Worm (Caenorhabditis elegans) whole organism, L4 larva: Measurements from ENCODE around the gene ZK673.5.

Experiments used
- D1046.2 ChIP-seq: fragments of 200-800 bp; sonication (Bioruptor generic); IDR thresholded peaks from 2 replicates; pipeline ENCODE4 v1.3.6; 2022; ENCODE audit warnings: missing genetic modification characterization, missing compliant biosample characterization
- F49E8.2 ChIP-seq: sonication (generic microtip); optimal IDR thresholded peaks from 2 replicates; lab custom pipeline; 2016; ENCODE audit warnings: missing compliant biosample characterization, mild to moderate bottlenecking, missing genetic modification characterization, borderline replicate concordance
- T20F7.1 ChIP-seq: fragments of 200-800 bp; sonication (Bioruptor generic); optimal IDR thresholded peaks from 2 replicates; lab custom pipeline; 2018; ENCODE audit warnings: mild to moderate bottlenecking, missing genetic modification characterization, missing compliant biosample characterization
- Y105C5A.15 ChIP-seq: fragments of 200-800 bp; sonication (Bioruptor generic); IDR thresholded peaks from 2 replicates; pipeline ENCODE4 v1.3.6; 2022; ENCODE audit warnings: missing genetic modification characterization, missing compliant biosample characterization
- Y5F2A.4 ChIP-seq: fragments of 200-800 bp; sonication (Bioruptor generic); optimal IDR thresholded peaks from 2 replicates; lab custom pipeline; 2018; ENCODE audit warnings: mild to moderate bottlenecking, missing genetic modification characterization, missing compliant biosample characterization
- Y75B8A.6 ChIP-seq: fragments of 200-800 bp; sonication (Bioruptor generic); IDR thresholded peaks from 2 replicates; pipeline ENCODE4 v1.3.6; 2022; ENCODE audit warnings: missing genetic modification reagents, missing genetic modification characterization, missing compliant biosample characterization
- ZK337.2 ChIP-seq: fragments of 200-800 bp; sonication (Bioruptor generic); IDR thresholded peaks from 2 replicates; pipeline ENCODE4 v1.3.6; 2022; ENCODE audit warnings: missing genetic modification reagents, missing genetic modification characterization, missing compliant biosample characterization
- aha-1 ChIP-seq: fragments of 150-350 bp; peaks from one replicate; lab custom pipeline; 2014; ENCODE audit warnings: missing biosample characterization, missing genetic modification characterization
- ama-1 ChIP-seq: fragments of 150-350 bp; optimal IDR thresholded peaks from 2 replicates; lab custom pipeline; 2014; ENCODE audit warnings: inconsistent platforms, mixed read lengths
- attf-4 ChIP-seq: sonication (generic microtip); optimal IDR thresholded peaks from 3 replicates; lab custom pipeline; 2017; ENCODE audit warnings: missing biosample characterization, missing genetic modification characterization
- ceh-20 ChIP-seq: fragments of 200-800 bp; sonication (Bioruptor generic); IDR thresholded peaks from 2 replicates; pipeline ENCODE4 v1.3.6; 2022; ENCODE audit warnings: missing genetic modification reagents, missing genetic modification characterization, missing compliant biosample characterization
- ceh-44 ChIP-seq: fragments of 200-800 bp; sonication (Bioruptor generic); IDR thresholded peaks from 2 replicates; pipeline ENCODE4 v1.3.6; 2022; ENCODE audit warnings: missing genetic modification reagents, missing genetic modification characterization, missing compliant biosample characterization
- ceh-62 ChIP-seq: sonication (generic microtip); optimal IDR thresholded peaks from 2 replicates; lab custom pipeline; 2017; ENCODE audit warnings: missing biosample characterization, missing genetic modification characterization
- ces-1 ChIP-seq: fragments of 150-350 bp; sonication (generic microtip); optimal IDR thresholded peaks from 4 replicates; lab custom pipeline; 2014; ENCODE audit warnings: missing biosample characterization, missing genetic modification reagents, missing genetic modification characterization
- daf-16 ChIP-seq, 3 experiments: sonication (generic microtip); optimal IDR thresholded peaks; 2 replicates each; lab custom pipeline; 2016 to 2017; ENCODE audit warnings: missing genetic modification characterization in 3 of 3, missing genetic modification reagents in 3 of 3, mild to moderate bottlenecking in 2 of 3, missing compliant biosample characterization in 2 of 3, missing biosample characterization in 1 of 3, moderate library complexity in 1 of 3
- daf-19 ChIP-seq: fragments of 200-800 bp; sonication (Bioruptor generic); conservative IDR thresholded peaks from 2 replicates; pipeline ENCODE4 v1.3.6; 2022; ENCODE audit warnings: missing genetic modification characterization, missing compliant biosample characterization
- dmd-9 ChIP-seq: fragments of 200-800 bp; sonication (Bioruptor generic); IDR thresholded peaks from 2 replicates; pipeline ENCODE4 v1.3.6; 2022; ENCODE audit warnings: missing genetic modification reagents, missing genetic modification characterization, missing compliant biosample characterization
- dve-1 ChIP-seq: sonication (generic microtip); optimal IDR thresholded peaks from 2 replicates; lab custom pipeline; 2017; ENCODE audit warnings: antibody characterized with exemption, mild to moderate bottlenecking, missing genetic modification characterization, missing compliant biosample characterization; ENCODE audit not compliant: insufficient read depth
- fos-1 ChIP-seq: fragments of 150-350 bp; optimal IDR thresholded peaks from 2 replicates; lab custom pipeline; 2014; ENCODE audit warnings: missing biosample characterization, missing genetic modification characterization
- gei-8 ChIP-seq: fragments of 200-800 bp; sonication (Bioruptor generic); optimal IDR thresholded peaks from 2 replicates; lab custom pipeline; 2018; ENCODE audit warnings: mild to moderate bottlenecking, missing genetic modification characterization, missing compliant biosample characterization
- hif-1 ChIP-seq, 2 experiments: sonication (generic microtip); optimal IDR thresholded peaks; 2 replicates each; lab custom pipeline; 2016 to 2017; ENCODE audit warnings: missing compliant biosample characterization in 2 of 2, missing genetic modification characterization in 2 of 2, missing genetic modification reagents in 2 of 2, missing genotype in 2 of 2, mild to moderate bottlenecking in 1 of 2
- hmg-1.1 ChIP-seq: fragments of 200-800 bp; sonication (Bioruptor generic); IDR thresholded peaks from 2 replicates; pipeline ENCODE4 v1.3.6; 2022; ENCODE audit warnings: missing genetic modification reagents, missing genetic modification characterization, missing compliant biosample characterization
- lim-7 ChIP-seq: fragments of 200-800 bp; sonication (Bioruptor generic); IDR thresholded peaks from 2 replicates; pipeline ENCODE4 v1.3.6; 2022; ENCODE audit warnings: missing genetic modification characterization, missing compliant biosample characterization
- lin-39 ChIP-seq: fragments of 150-350 bp; optimal IDR thresholded peaks from 2 replicates; lab custom pipeline; 2014; ENCODE audit warnings: missing biosample characterization, missing genetic modification reagents, missing genetic modification characterization
- mdl-1 ChIP-seq, 2 experiments: fragments of 150-350 bp in 1 of 2; sonication (generic microtip) in 1 of 2; optimal IDR thresholded peaks; 2 replicates each; lab custom pipeline; 2014 to 2017; ENCODE audit warnings: missing biosample characterization in 2 of 2, missing genetic modification characterization in 2 of 2
- mdt-29 ChIP-seq: fragments of 200-800 bp; sonication (Bioruptor generic); IDR thresholded peaks from 2 replicates; pipeline ENCODE4 v1.3.6; 2022; ENCODE audit warnings: missing genetic modification reagents, missing genetic modification characterization, missing compliant biosample characterization
- mep-1 ChIP-seq: fragments of 150-350 bp; sonication (generic microtip); optimal IDR thresholded peaks from 3 replicates; lab custom pipeline; 2014; ENCODE audit warnings: missing biosample characterization, missing genetic modification characterization
- mes-2 ChIP-seq: sonication (generic microtip); optimal IDR thresholded peaks from 2 replicates; lab custom pipeline; 2016; ENCODE audit warnings: missing genotype, mild to moderate bottlenecking, missing genetic modification characterization, missing compliant biosample characterization; ENCODE audit not compliant: poor library complexity, severe bottlenecking
- nhr-102 ChIP-seq: sonication (generic microtip); optimal IDR thresholded peaks from 2 replicates; lab custom pipeline; 2016; ENCODE audit warnings: mild to moderate bottlenecking, missing genetic modification characterization, moderate library complexity, missing compliant biosample characterization
- nhr-11 ChIP-seq: fragments of 150-350 bp; optimal IDR thresholded peaks from 2 replicates; lab custom pipeline; 2014; ENCODE audit warnings: missing biosample characterization, missing genetic modification characterization
- nhr-25 ChIP-seq: sonication (generic microtip); optimal IDR thresholded peaks from 2 replicates; lab custom pipeline; 2017; ENCODE audit warnings: missing genetic modification characterization, mild to moderate bottlenecking, missing compliant biosample characterization, antibody characterized with exemption, moderate library complexity, borderline replicate concordance; ENCODE audit not compliant: insufficient read depth
- nhr-28 ChIP-seq: fragments of 150-350 bp; optimal IDR thresholded peaks from 2 replicates; lab custom pipeline; 2014; ENCODE audit warnings: missing biosample characterization, missing genetic modification characterization
- nhr-6 ChIP-seq: fragments of 150-350 bp; optimal IDR thresholded peaks from 2 replicates; lab custom pipeline; 2014; ENCODE audit warnings: missing biosample characterization, missing genetic modification characterization
- nhr-76 ChIP-seq: fragments of 150-350 bp; optimal IDR thresholded peaks from 2 replicates; lab custom pipeline; 2014; ENCODE audit warnings: missing biosample characterization, missing genetic modification characterization
- php-3 ChIP-seq: fragments of 200-800 bp; sonication (Bioruptor generic); IDR thresholded peaks from 2 replicates; pipeline ENCODE4 v1.3.6; 2022; ENCODE audit warnings: missing genetic modification reagents, missing genetic modification characterization, missing compliant biosample characterization
- pqm-1 ChIP-seq: sonication (generic microtip); optimal IDR thresholded peaks from 2 replicates; lab custom pipeline; 2017; ENCODE audit warnings: missing biosample characterization, missing genetic modification characterization
- sdz-12 ChIP-seq: fragments of 200-800 bp; sonication (Bioruptor generic); optimal IDR thresholded peaks from 2 replicates; lab custom pipeline; 2018; ENCODE audit warnings: mild to moderate bottlenecking, missing genetic modification characterization, missing compliant biosample characterization
- snpc-1.2 ChIP-seq: fragments of 200-800 bp; sonication (Bioruptor generic); IDR thresholded peaks from 2 replicates; pipeline ENCODE4 v1.3.6; 2022; ENCODE audit warnings: missing genetic modification reagents, missing genetic modification characterization, missing compliant biosample characterization
- tra-1 ChIP-seq: fragments of 200-800 bp; sonication (Bioruptor generic); IDR thresholded peaks from 2 replicates; pipeline ENCODE4 v1.3.6; 2022; ENCODE audit warnings: missing genetic modification reagents, missing genetic modification characterization, missing compliant biosample characterization
- unc-39 ChIP-seq: sonication (generic microtip); optimal IDR thresholded peaks from 2 replicates; lab custom pipeline; 2017; ENCODE audit warnings: missing biosample characterization, missing genetic modification characterization
- unc-62 ChIP-seq, 3 experiments: fragments of 150-350 bp in 1 of 3; sonication (generic microtip); optimal IDR thresholded peaks in 2 of 3; peaks in 1 of 3; 1 replicate in 1 of 3; 2 replicates in 2 of 3; lab custom pipeline; 2014 to 2017; ENCODE audit warnings: missing biosample characterization in 3 of 3, missing genetic modification characterization in 3 of 3, missing genetic modification reagents in 3 of 3, missing genotype in 1 of 3
- zfp-2 ChIP-seq: sonication (generic microtip); optimal IDR thresholded peaks from 2 replicates; lab custom pipeline; 2016; ENCODE audit warnings: mild to moderate bottlenecking, missing genetic modification characterization, missing compliant biosample characterization
- zfp-3 ChIP-seq: fragments of 200-800 bp; sonication (Bioruptor generic); conservative IDR thresholded peaks from 2 replicates; pipeline ENCODE4 v1.3.6; 2022; ENCODE audit warnings: missing genetic modification reagents, missing genetic modification characterization, missing compliant biosample characterization
- ztf-7 ChIP-seq: fragments of 150-350 bp; optimal IDR thresholded peaks from 2 replicates; lab custom pipeline; 2014; ENCODE audit warnings: missing biosample characterization, missing genetic modification characterization

The ZK673.5 gene

DNA sequence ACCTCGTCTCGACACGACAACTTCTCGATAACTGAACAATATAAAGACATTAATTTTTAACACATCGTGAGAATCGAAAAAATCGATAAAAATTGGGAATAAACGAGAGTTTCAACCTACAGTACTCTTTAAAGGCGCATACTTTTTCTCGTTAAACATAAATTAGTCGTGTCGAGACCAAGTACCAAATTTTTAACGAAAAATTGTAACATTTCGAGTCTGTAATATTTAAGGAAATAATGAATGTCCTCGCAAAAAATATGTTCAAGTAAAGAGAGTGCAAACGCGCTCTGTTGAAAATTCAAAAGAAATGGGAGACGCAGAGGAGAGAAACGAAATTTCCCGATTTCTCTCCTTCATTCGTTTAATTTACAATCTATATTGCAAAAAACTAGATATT is 11.0 kb upstream of the ZK673.5 start (continued):
- TF ChIP-seq ceh-62 (tag; lab: Kevin White, UChicago) = no peak
- TF ChIP-seq zfp-2 (tag; lab: Kevin White, UChicago) = no peak
- TF ChIP-seq daf-19 = no peak
- TF ChIP-seq mdt-29 (GFP tag; lab: Robert Waterston, UW) = no peak
- peak; percentile 72 for TF ChIP-seq sdz-12 (GFP tag; lab: Kevin White, UChicago)
- peak; percentile 64 for TF ChIP-seq aha-1 (tag; lab: Kevin White, UChicago)
- no peak for TF ChIP-seq F49E8.2 (tag; lab: Kevin White, UChicago)
- TF ChIP-seq daf-16 (GFP tag; optimal IDR thresholded peaks at IDR 0.05; lab: Kevin White, UChicago) = no peak
- TF ChIP-seq daf-16 (tag; optimal IDR thresholded peaks at IDR 0.05; lab: Kevin White, UChicago) = peak; percentile 8
- TF ChIP-seq nhr-25 = peak; percentile 12
- peak; percentile 44 for TF ChIP-seq nhr-11 (tag; lab: Kevin White, UChicago)
- no peak for TF ChIP-seq nhr-28 (tag; lab: Kevin White, UChicago)
- TF ChIP-seq ZK337.2 = no peak
- TF ChIP-seq snpc-1.2 (GFP tag; lab: Robert Waterston, UW) = no peak
- TF ChIP-seq mes-2 (tag; lab: Kevin White, UChicago) = peak; percentile 14
- peak; percentile 68 for TF ChIP-seq mep-1
- TF ChIP-seq hif-1 (tag; optimal IDR thresholded peaks at IDR 0.05; lab: Kevin White, UChicago) = no peak
- TF ChIP-seq ces-1 = no peak
- no peak for TF ChIP-seq tra-1 (GFP tag; lab: Robert Waterston, UW)

DNA sequence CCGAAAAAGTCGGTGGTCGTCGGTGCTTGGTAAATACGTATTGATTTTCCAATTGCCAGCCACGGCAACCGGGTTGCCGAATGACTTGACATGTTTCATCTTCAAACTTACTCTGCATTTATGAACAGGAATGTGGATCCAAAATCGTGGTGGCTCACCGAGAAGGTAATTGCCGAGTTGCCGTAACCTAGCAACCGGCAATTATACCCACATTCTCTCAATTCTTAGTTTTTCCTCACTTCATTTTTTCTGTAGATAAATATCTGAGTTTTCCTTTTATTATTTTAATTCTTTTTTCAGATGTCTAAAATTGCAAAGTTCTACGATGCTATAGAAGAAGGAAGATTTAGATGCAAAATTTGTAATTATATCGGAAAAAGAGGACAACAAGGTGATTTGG is 8.7 kb upstream of the ZK673.5 start, which contains the start of gene ZK673.4:
Gene ZK673.4, plus strand, starts transcription at position 301 of the 400 bp plus-strand sequence.
- TF ChIP-seq lin-39 (tag; lab: Kevin White, UChicago) (no peak), lim-7 (GFP tag; lab: Robert Waterston, UW) (no peak), ama-1 (lab: Kevin White, UChicago) (no peak), unc-39 (tag; lab: Kevin White, UChicago) (no peak), ceh-44 (GFP tag; lab: Robert Waterston, UW) (no peak), php-3 (GFP tag; lab: Robert Waterston, UW) (no peak), dve-1 (tag; lab: Kevin White, UChicago) (no peak), zfp-3 (no peak)

- TF ChIP-seq daf-16 (GFP tag; optimal IDR thresholded peaks at IDR 0.05; lab: Kevin White, UChicago) (no peak), daf-16 (tag; optimal IDR thresholded peaks at IDR 0.05; lab: Kevin White, UChicago) (no peak), aha-1 (tag; lab: Kevin White, UChicago) (peak; percentile 79), hmg-1.1 (GFP tag; lab: Robert Waterston, UW) (no peak), Y105C5A.15 (no peak), fos-1 (no peak), T20F7.1 (GFP tag; lab: Kevin White, UChicago) (no peak)
- TF ChIP-seq, all 104 proteins: peak for 1
Observed at ce11 chrII:10456979-10457378, 4.3 kb upstream of the ZK673.5 start, which contains the start of gene ZK673.11. Gene ZK673.11 (plus strand): TSS chrII:10457279.

- TF ChIP-seq gei-8 (no peak), attf-4 (tag; lab: Kevin White, UChicago) (no peak), Y5F2A.4 (GFP tag; lab: Kevin White, UChicago) (no peak), nhr-6 (tag; lab: Kevin White, UChicago) (no peak), D1046.2 (GFP tag; lab: Robert Waterston, UW) (no peak), ceh-20 (no peak), ZK337.2 (no peak), Y75B8A.6 (GFP tag; lab: Robert Waterston, UW) (no peak), nhr-76 (tag; lab: Kevin White, UChicago) (no peak), dmd-9 (GFP tag; lab: Robert Waterston, UW) (no peak), pqm-1 (tag; lab: Kevin White, UChicago) (no peak), nhr-102 (tag; lab: Kevin White, UChicago) (no peak), unc-62 (GFP tag; optimal IDR thresholded peaks at IDR 0.05 in 1 of 2; lab: Kevin White, UChicago) (no peak), unc-62 (tag; optimal IDR thresholded peaks at IDR 0.05; lab: Kevin White, UChicago) (no peak), ztf-7 (tag; lab: Kevin White, UChicago) (no peak), nhr-25 (no peak), mdl-1 (tag; optimal IDR thresholded peaks at IDR 0.05; lab: Kevin White, UChicago) (no peak)
Observed at ce11 chrII:10464230-10464920, 3.1 kb downstream of the ZK673.5 start, which contains the start of the genes ZK673.6 and sdz-37. Gene ZK673.6 (minus strand): TSS chrII:10464330. Gene sdz-37 (plus strand): TSS chrII:10464870.
